Worm (Caenorhabditis elegans) whole organism, young adult: ENCODE data around the gene C09E7.8.

Source experiments
- C06A6.2 ChIP-seq: fragments of 200-800 bp; sonication (Bioruptor generic); conservative IDR thresholded peaks from 2 replicates; pipeline ENCODE4 v1.3.6; 2022; ENCODE audit warnings: missing genetic modification characterization, missing compliant biosample characterization
- D2030.7 ChIP-seq: fragments of 200-800 bp; sonication (Bioruptor generic); IDR thresholded peaks from 2 replicates; pipeline ENCODE4 v1.3.6; 2022; ENCODE audit warnings: missing genetic modification reagents, missing genetic modification characterization, missing compliant biosample characterization
- F10E7.11 ChIP-seq: sonication (generic microtip); optimal IDR thresholded peaks from 2 replicates; lab custom pipeline; 2017; ENCODE audit warnings: mild to moderate bottlenecking, missing genetic modification characterization, moderate library complexity, missing compliant biosample characterization
- F33H1.4 ChIP-seq: fragments of 200-800 bp; sonication (Bioruptor generic); IDR thresholded peaks from 2 replicates; pipeline ENCODE4 v1.3.6; 2022; ENCODE audit warnings: missing genetic modification reagents, missing genetic modification characterization, missing compliant biosample characterization
- F52B5.7 ChIP-seq: sonication (generic microtip); optimal IDR thresholded peaks from 2 replicates; lab custom pipeline; 2016; ENCODE audit warnings: mild to moderate bottlenecking, missing genetic modification characterization, missing compliant biosample characterization
- F55B11.4 ChIP-seq: sonication (generic microtip); optimal IDR thresholded peaks from 2 replicates; lab custom pipeline; 2016; ENCODE audit warnings: missing compliant biosample characterization, missing genetic modification characterization, borderline replicate concordance; ENCODE audit not compliant: insufficient read depth
- F57A8.1 ChIP-seq: fragments of 200-800 bp; sonication (Bioruptor generic); optimal IDR thresholded peaks from 2 replicates; lab custom pipeline; 2018; ENCODE audit warnings: mild to moderate bottlenecking, missing genetic modification characterization, moderate library complexity, missing compliant biosample characterization
- K11D2.4 ChIP-seq: fragments of 200-800 bp; sonication (Bioruptor generic); IDR thresholded peaks from 2 replicates; pipeline ENCODE4 v1.3.6; 2022; ENCODE audit warnings: missing genetic modification reagents, missing genetic modification characterization, missing compliant biosample characterization
- K12H6.12 ChIP-seq: fragments of 200-800 bp; sonication (Bioruptor generic); optimal IDR thresholded peaks from 2 replicates; lab custom pipeline; 2018; ENCODE audit warnings: mild to moderate bottlenecking, missing genetic modification characterization, missing compliant biosample characterization
- T07F8.4 ChIP-seq: sonication (generic microtip); optimal IDR thresholded peaks from 2 replicates; lab custom pipeline; 2016; ENCODE audit warnings: mild to moderate bottlenecking, missing genetic modification characterization, moderate library complexity, missing compliant biosample characterization
- Y53G8AR.9 ChIP-seq: fragments of 200-800 bp; sonication (Bioruptor generic); conservative IDR thresholded peaks from 2 replicates; pipeline ENCODE4 v1.3.6; 2022; ENCODE audit warnings: missing genetic modification reagents, missing genetic modification characterization, missing compliant biosample characterization
- Y95B8A.8 ChIP-seq: fragments of 200-800 bp; sonication (Bioruptor generic); IDR thresholded peaks from 2 replicates; pipeline ENCODE4 v1.3.6; 2022; ENCODE audit warnings: missing genetic modification reagents, missing genetic modification characterization, missing compliant biosample characterization
- ZK185.1 ChIP-seq: sonication (generic microtip); optimal IDR thresholded peaks from 2 replicates; lab custom pipeline; 2016; ENCODE audit warnings: mild to moderate bottlenecking, missing genetic modification characterization, missing compliant biosample characterization; ENCODE audit not compliant: poor library complexity, severe bottlenecking
- atf-7 ChIP-seq: sonication (generic microtip); optimal IDR thresholded peaks from 2 replicates; lab custom pipeline; 2017; ENCODE audit warnings: mild to moderate bottlenecking, missing genetic modification characterization, missing compliant biosample characterization
- attf-3 ChIP-seq: fragments of 200-800 bp; sonication (Bioruptor generic); conservative IDR thresholded peaks from 2 replicates; pipeline ENCODE4 v1.3.6; 2022; ENCODE audit warnings: missing genetic modification reagents, missing genetic modification characterization, missing compliant biosample characterization
- attf-6 ChIP-seq: fragments of 200-800 bp; sonication (Bioruptor generic); IDR thresholded peaks from 2 replicates; pipeline ENCODE4 v1.3.6; 2022; ENCODE audit warnings: missing genetic modification reagents, missing genetic modification characterization, missing compliant biosample characterization
- ceh-27 ChIP-seq: fragments of 200-800 bp; sonication (Bioruptor generic); optimal IDR thresholded peaks from 2 replicates; lab custom pipeline; 2018; ENCODE audit warnings: mild to moderate bottlenecking, missing genetic modification characterization, moderate library complexity, missing compliant biosample characterization
- ceh-58 ChIP-seq: fragments of 200-800 bp; sonication (Bioruptor generic); IDR thresholded peaks from 2 replicates; pipeline ENCODE4 v1.3.6; 2022; ENCODE audit warnings: missing genetic modification characterization, missing compliant biosample characterization
- dox-1 ChIP-seq: fragments of 200-800 bp; sonication (Bioruptor generic); IDR thresholded peaks from 2 replicates; pipeline ENCODE4 v1.3.6; 2022; ENCODE audit warnings: missing genetic modification reagents, missing genetic modification characterization, missing compliant biosample characterization
- hlh-12 ChIP-seq: sonication (generic microtip); optimal IDR thresholded peaks from 2 replicates; lab custom pipeline; 2016; ENCODE audit warnings: missing genetic modification characterization, missing compliant biosample characterization
- hmg-1.2 ChIP-seq: fragments of 200-800 bp; sonication (Bioruptor generic); IDR thresholded peaks from 2 replicates; pipeline ENCODE4 v1.3.6; 2022; ENCODE audit warnings: missing genetic modification reagents, missing genetic modification characterization, missing compliant biosample characterization
- hmg-20 ChIP-seq: fragments of 200-800 bp; sonication (Bioruptor generic); IDR thresholded peaks from 2 replicates; pipeline ENCODE4 v1.3.6; 2022; ENCODE audit warnings: missing genetic modification reagents, missing genetic modification characterization, missing compliant biosample characterization
- lag-1 ChIP-seq: fragments of 200-800 bp; sonication (Bioruptor generic); IDR thresholded peaks from 2 replicates; pipeline ENCODE4 v1.3.6; 2022; ENCODE audit warnings: missing genetic modification reagents, missing genetic modification characterization, missing compliant biosample characterization
- let-607 ChIP-seq, 2 experiments: fragments of 200-800 bp in 1 of 2; sonication (Bioruptor generic) in 1 of 2; sonication (generic microtip) in 1 of 2; optimal IDR thresholded peaks; 2 replicates each; lab custom pipeline; 2016 to 2018; ENCODE audit warnings: mild to moderate bottlenecking in 2 of 2, missing compliant biosample characterization in 2 of 2, missing genetic modification characterization in 2 of 2, moderate library complexity in 2 of 2, missing genotype in 1 of 2
- lsy-27 ChIP-seq: sonication (generic microtip); optimal IDR thresholded peaks from 2 replicates; lab custom pipeline; 2017; ENCODE audit warnings: missing genetic modification characterization, mild to moderate bottlenecking, missing compliant biosample characterization, antibody characterized with exemption, missing genotype, borderline replicate concordance; ENCODE audit not compliant: insufficient read depth
- madf-8 ChIP-seq: fragments of 200-800 bp; sonication (Bioruptor generic); conservative IDR thresholded peaks from 2 replicates; pipeline ENCODE4 v1.3.6; 2022; ENCODE audit warnings: missing genetic modification reagents, missing genetic modification characterization, missing compliant biosample characterization
- nhr-179 ChIP-seq: sonication (generic microtip); optimal IDR thresholded peaks from 2 replicates; lab custom pipeline; 2016; ENCODE audit warnings: mild to moderate bottlenecking, missing genetic modification characterization, missing compliant biosample characterization
- pbrm-1 ChIP-seq: fragments of 200-800 bp; sonication (Bioruptor generic); IDR thresholded peaks from 2 replicates; pipeline ENCODE4 v1.3.6; 2022; ENCODE audit warnings: missing genetic modification reagents, missing genetic modification characterization, missing compliant biosample characterization
- rec-8 ChIP-seq, 2 experiments: sonication (generic microtip); optimal IDR thresholded peaks; 2 replicates each; lab custom pipeline; 2016; ENCODE audit warnings: mild to moderate bottlenecking in 2 of 2, missing genetic modification characterization in 2 of 2, missing genetic modification reagents in 2 of 2, missing genotype in 2 of 2, missing biosample characterization in 1 of 2, missing compliant biosample characterization in 1 of 2, moderate library complexity in 1 of 2
- snpc-1.3 ChIP-seq: sonication (generic microtip); optimal IDR thresholded peaks from 2 replicates; lab custom pipeline; 2017; ENCODE audit warnings: missing genetic modification characterization, mild to moderate bottlenecking, missing compliant biosample characterization, antibody characterized with exemption, moderate library complexity, missing genotype, missing genetic modification reagents; ENCODE audit not compliant: insufficient read depth
- snpc-4 ChIP-seq, 5 experiments: fragments of 150-350 bp in 1 of 5; sonication (generic microtip) in 4 of 5; optimal IDR thresholded peaks; 2 replicates each; lab custom pipeline; 2014 to 2018; ENCODE audit warnings: missing genetic modification characterization in 5 of 5, missing biosample characterization in 3 of 5, antibody characterized with exemption in 2 of 5, mild to moderate bottlenecking in 2 of 5, missing compliant biosample characterization in 2 of 5, missing genotype in 2 of 5, moderate library complexity in 2 of 5, missing genetic modification reagents in 1 of 5
- tbp1 ChIP-seq: fragments of 200-800 bp; sonication (Bioruptor generic); optimal IDR thresholded peaks from 2 replicates; lab custom pipeline; 2018; ENCODE audit warnings: mild to moderate bottlenecking, missing genetic modification characterization, missing compliant biosample characterization
- tlf-1 ChIP-seq: fragments of 200-800 bp; sonication (Bioruptor generic); optimal IDR thresholded peaks from 2 replicates; lab custom pipeline; 2018; ENCODE audit warnings: mild to moderate bottlenecking, missing genetic modification characterization, missing compliant biosample characterization
- zfh-2 ChIP-seq: fragments of 200-800 bp; sonication (Bioruptor generic); conservative IDR thresholded peaks from 2 replicates; pipeline ENCODE4 v1.3.6; 2022; ENCODE audit warnings: missing genetic modification reagents, missing genetic modification characterization, missing compliant biosample characterization
- ztf-6 ChIP-seq: fragments of 200-800 bp; sonication (Bioruptor generic); IDR thresholded peaks from 2 replicates; pipeline ENCODE4 v1.3.6; 2022; ENCODE audit warnings: missing genetic modification reagents, missing genetic modification characterization, missing compliant biosample characterization

Gene C09E7.8

ce11 chrIII:6592075-6592474, 33.7 kb upstream of the C09E7.8 start, which contains the start of gene F20H11.1:
TSS of gene F20H11.1 (minus strand) at chrIII:6592175.
- TF ChIP-seq F33H1.4 (GFP tag; lab: Robert Waterston, UW) (no peak), ZK185.1 (tag; lab: Kevin White, UChicago) (no peak), atf-7 (tag; lab: Kevin White, UChicago) (peak; percentile 25)
- TF ChIP-seq, all 124 proteins: peak for 1

DNA sequence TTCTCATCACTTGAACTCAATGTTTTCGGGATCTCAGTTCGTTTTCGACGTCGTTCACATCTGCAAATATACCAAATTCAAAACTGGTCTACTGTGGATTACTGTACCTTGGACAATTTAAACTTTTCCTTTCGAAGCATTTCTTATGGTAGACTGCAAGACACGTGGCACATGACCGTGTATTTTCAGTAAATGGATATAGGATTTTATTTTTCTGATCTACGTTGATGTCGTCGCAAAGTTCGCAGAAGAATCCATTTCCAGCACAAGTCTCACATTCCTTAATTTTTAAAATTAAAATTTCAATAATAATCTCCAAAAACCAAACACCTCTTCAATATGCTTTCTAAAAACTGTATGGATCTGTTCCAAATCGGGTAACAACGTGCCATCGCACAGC, 31.1 kb upstream of the C09E7.8 start:
- TF ChIP-seq C06A6.2 (no peak), attf-6 (GFP tag; lab: Robert Waterston, UW) (no peak), lag-1 (GFP tag; lab: Robert Waterston, UW) (no peak), F57A8.1 (no peak), zfh-2 (no peak), rec-8 (tag; optimal IDR thresholded peaks at IDR 0.05; lab: Kevin White, UChicago) (no peak), let-607 (tag; optimal IDR thresholded peaks at IDR 0.05; lab: Kevin White, UChicago) (no peak), ZK185.1 (tag; lab: Kevin White, UChicago) (no peak), D2030.7 (GFP tag; lab: Robert Waterston, UW) (no peak), Y95B8A.8 (no peak), hmg-1.2 (no peak), tbp1 (no peak), K12H6.12 (tag; lab: Kevin White, UChicago) (no peak)
- TF ChIP-seq, all 124 proteins: peak for 0

- TF ChIP-seq atf-7 (tag; lab: Kevin White, UChicago) = no peak
- TF ChIP-seq ztf-6 (GFP tag; lab: Robert Waterston, UW) = no peak
- no peak for TF ChIP-seq hlh-12
- no peak for TF ChIP-seq ceh-58 (GFP tag; lab: Robert Waterston, UW)
- TF ChIP-seq attf-3 (GFP tag; lab: Robert Waterston, UW) = no peak
- no peak for TF ChIP-seq Y53G8AR.9
- TF ChIP-seq lsy-27 (tag; lab: Kevin White, UChicago) = no peak
- TF ChIP-seq tbp1 = no peak
- no peak for TF ChIP-seq nhr-179 (tag; lab: Kevin White, UChicago)
- no peak for TF ChIP-seq dox-1 (GFP tag; lab: Robert Waterston, UW)
- no peak for TF ChIP-seq F55B11.4 (tag; lab: Kevin White, UChicago)
- no peak for TF ChIP-seq tlf-1 (GFP tag; lab: Kevin White, UChicago)
- TF ChIP-seq, all 124 proteins: peak for 0
These were observed 29.2 kb upstream of the C09E7.8 start, which contains the start of gene ddo-3 for ce11 chrIII:6587564-6587963. TSS of gene ddo-3 (plus strand) at chrIII:6587864.

DNA sequence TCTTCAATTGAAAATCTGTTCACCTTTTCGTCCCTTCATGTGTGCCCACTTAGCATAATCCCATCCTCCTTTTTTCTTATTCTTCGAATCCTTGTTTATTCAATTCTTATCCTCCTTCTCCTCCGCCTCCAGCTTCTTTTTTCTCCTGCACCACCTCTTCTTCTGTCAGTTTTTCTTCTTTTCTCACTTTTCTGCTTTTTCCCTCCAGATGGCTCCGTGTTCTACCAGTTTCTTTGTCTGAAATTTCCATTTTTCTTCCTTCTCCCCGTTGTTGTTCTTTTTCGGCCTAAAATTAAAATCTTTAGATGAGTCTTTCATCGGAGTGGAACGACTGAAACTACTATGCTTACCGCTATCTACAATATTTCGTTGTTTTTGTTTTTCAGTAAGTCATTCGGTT, 23.2 kb upstream of the C09E7.8 start, which contains the start of gene acr-21:
Gene acr-21, plus strand, starts transcription at position 301 of the 400 bp plus-strand sequence.
- TF ChIP-seq hmg-20 (GFP tag; lab: Robert Waterston, UW) (no peak), T07F8.4 (no peak), ceh-27 (no peak), C06A6.2 (no peak), F10E7.11 (tag; lab: Kevin White, UChicago) (no peak), tlf-1 (GFP tag; lab: Kevin White, UChicago) (no peak), D2030.7 (GFP tag; lab: Robert Waterston, UW) (no peak), snpc-1.3 (no peak), madf-8 (no peak), K11D2.4 (GFP tag; lab: Robert Waterston, UW) (no peak), pbrm-1 (GFP tag; lab: Robert Waterston, UW) (no peak), snpc-4 (GFP tag; optimal IDR thresholded peaks at IDR 0.05; lab: Kevin White, UChicago) (no peak), snpc-4 (tag; optimal IDR thresholded peaks at IDR 0.05; lab: Kevin White, UChicago) (no peak), K12H6.12 (tag; lab: Kevin White, UChicago) (no peak), F52B5.7 (tag; lab: Kevin White, UChicago) (no peak)
